Fruit fly (Drosophila melanogaster): Measurements from ENCODE around the gene rn.

DNA sequence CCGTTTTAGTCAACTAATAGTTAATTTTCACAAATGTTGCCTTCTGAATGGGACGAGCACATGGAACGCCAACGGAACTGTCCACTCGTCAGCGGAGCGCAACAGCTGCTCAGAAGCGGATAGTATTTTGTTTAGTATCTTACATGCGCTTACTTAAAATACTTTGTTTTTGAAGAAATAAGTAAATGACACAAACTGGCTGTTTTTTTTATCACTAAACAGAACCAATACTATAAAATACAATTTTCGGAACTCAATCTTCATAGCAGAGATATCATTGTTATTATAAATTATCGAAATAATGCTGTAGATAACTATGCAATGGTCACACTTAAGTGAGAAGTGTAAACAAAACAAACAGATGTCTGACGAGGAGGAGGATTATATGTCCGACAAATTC lies 62.5 kb downstream of the rn start, which contains the start of the genes Noc3 and CG10053:
- TF ChIP-seq usp (GFP tag; optimal IDR thresholded peaks at IDR 0.05): no peak
- TF ChIP-seq psq (optimal IDR thresholded peaks at IDR 0.05): no peak
- no peak for TF ChIP-seq Dll (optimal IDR thresholded peaks at IDR 0.05)
- TF ChIP-seq pan (optimal IDR thresholded peaks at IDR 0.05): no peak
